Worm (Caenorhabditis elegans) whole organism, young adult: Measurements from ENCODE around the gene F54B11.9.

Source experiments
- B0261.1 ChIP-seq: sonication (generic microtip); optimal IDR thresholded peaks from 2 replicates; lab custom pipeline; 2016; ENCODE audit warnings: mild to moderate bottlenecking, missing genetic modification characterization, moderate library complexity, missing compliant biosample characterization
- D2030.7 ChIP-seq: fragments of 200-800 bp; sonication (Bioruptor generic); IDR thresholded peaks from 2 replicates; pipeline ENCODE4 v1.3.6; 2022; ENCODE audit warnings: missing genetic modification reagents, missing genetic modification characterization, missing compliant biosample characterization
- F37B4.10 ChIP-seq: fragments of 200-800 bp; sonication (Bioruptor generic); IDR thresholded peaks from 2 replicates; pipeline ENCODE4 v1.3.6; 2022; ENCODE audit warnings: missing genetic modification characterization, missing compliant biosample characterization
- F49E8.2 ChIP-seq: sonication (generic microtip); optimal IDR thresholded peaks from 3 replicates; lab custom pipeline; 2017; ENCODE audit warnings: missing genetic modification characterization, mild to moderate bottlenecking, missing compliant biosample characterization, antibody characterized with exemption, moderate library complexity; ENCODE audit not compliant: insufficient read depth
- F52B5.7 ChIP-seq: sonication (generic microtip); optimal IDR thresholded peaks from 2 replicates; lab custom pipeline; 2016; ENCODE audit warnings: mild to moderate bottlenecking, missing genetic modification characterization, missing compliant biosample characterization
- K12H6.12 ChIP-seq: fragments of 200-800 bp; sonication (Bioruptor generic); optimal IDR thresholded peaks from 2 replicates; lab custom pipeline; 2018; ENCODE audit warnings: mild to moderate bottlenecking, missing genetic modification characterization, missing compliant biosample characterization
- aptf-3 ChIP-seq: fragments of 200-800 bp; sonication (Bioruptor generic); IDR thresholded peaks from 2 replicates; pipeline ENCODE4 v1.3.6; 2022; ENCODE audit warnings: missing genetic modification characterization, missing compliant biosample characterization
- athp-1 ChIP-seq: sonication (generic microtip); optimal IDR thresholded peaks from 2 replicates; lab custom pipeline; 2017; ENCODE audit warnings: mild to moderate bottlenecking, missing genetic modification characterization, missing compliant biosample characterization
- cebp-1 ChIP-seq, 2 experiments: fragments of 200-800 bp in 1 of 2; sonication (Bioruptor generic) in 1 of 2; sonication (generic microtip) in 1 of 2; IDR thresholded peaks in 1 of 2; optimal IDR thresholded peaks in 1 of 2; 2 replicates each; pipeline versions ENCODE4 v1.3.6 to Lab custom; 2017 to 2022; ENCODE audit warnings: missing compliant biosample characterization in 2 of 2, missing genetic modification characterization in 2 of 2, mild to moderate bottlenecking in 1 of 2, missing genetic modification reagents in 1 of 2, moderate library complexity in 1 of 2
- ceh-58 ChIP-seq: fragments of 200-800 bp; sonication (Bioruptor generic); IDR thresholded peaks from 2 replicates; pipeline ENCODE4 v1.3.6; 2022; ENCODE audit warnings: missing genetic modification characterization, missing compliant biosample characterization
- die-1 ChIP-seq: sonication (generic microtip); optimal IDR thresholded peaks from 2 replicates; lab custom pipeline; 2016; ENCODE audit warnings: missing genotype, mild to moderate bottlenecking, missing genetic modification characterization, missing compliant biosample characterization
- dox-1 ChIP-seq: fragments of 200-800 bp; sonication (Bioruptor generic); IDR thresholded peaks from 2 replicates; pipeline ENCODE4 v1.3.6; 2022; ENCODE audit warnings: missing genetic modification reagents, missing genetic modification characterization, missing compliant biosample characterization
- him-1 ChIP-seq: sonication (generic microtip); optimal IDR thresholded peaks from 2 replicates; lab custom pipeline; 2016; ENCODE audit warnings: missing genotype, missing genetic modification reagents, missing genetic modification characterization, missing compliant biosample characterization
- hlh-12 ChIP-seq: sonication (generic microtip); optimal IDR thresholded peaks from 2 replicates; lab custom pipeline; 2016; ENCODE audit warnings: missing genetic modification characterization, missing compliant biosample characterization
- hmg-1.2 ChIP-seq: fragments of 200-800 bp; sonication (Bioruptor generic); IDR thresholded peaks from 2 replicates; pipeline ENCODE4 v1.3.6; 2022; ENCODE audit warnings: missing genetic modification reagents, missing genetic modification characterization, missing compliant biosample characterization
- lin-26 ChIP-seq: fragments of 200-800 bp; sonication (Bioruptor generic); IDR thresholded peaks from 2 replicates; pipeline ENCODE4 v1.3.6; 2022; ENCODE audit warnings: missing genetic modification reagents, missing genetic modification characterization, missing compliant biosample characterization
- madf-6 ChIP-seq: fragments of 200-800 bp; sonication (Bioruptor generic); IDR thresholded peaks from 2 replicates; pipeline ENCODE4 v1.3.6; 2022; ENCODE audit warnings: missing genetic modification reagents, missing genetic modification characterization, missing compliant biosample characterization
- nhr-80 ChIP-seq: sonication (generic microtip); optimal IDR thresholded peaks from 2 replicates; lab custom pipeline; 2016; ENCODE audit warnings: missing genetic modification characterization, missing compliant biosample characterization
- rpc-1 ChIP-seq, 2 experiments: fragments of 150-350 bp in 1 of 2; sonication (generic microtip) in 1 of 2; optimal IDR thresholded peaks; 2 replicates each; lab custom pipeline; 2014 to 2018; ENCODE audit warnings: missing biosample characterization in 1 of 2, missing genetic modification characterization in 1 of 2, missing genetic modification reagents in 1 of 2, missing genotype in 1 of 2
- snpc-1.1 ChIP-seq: sonication (generic microtip); optimal IDR thresholded peaks from 2 replicates; lab custom pipeline; 2017; ENCODE audit warnings: missing genetic modification characterization, mild to moderate bottlenecking, missing compliant biosample characterization, antibody characterized with exemption, moderate library complexity, missing genotype, missing genetic modification reagents; ENCODE audit not compliant: insufficient read depth
- snpc-1.3 ChIP-seq: sonication (generic microtip); optimal IDR thresholded peaks from 2 replicates; lab custom pipeline; 2017; ENCODE audit warnings: missing genetic modification characterization, mild to moderate bottlenecking, missing compliant biosample characterization, antibody characterized with exemption, moderate library complexity, missing genotype, missing genetic modification reagents; ENCODE audit not compliant: insufficient read depth
- snpc-4 ChIP-seq, 5 experiments: fragments of 150-350 bp in 1 of 5; sonication (generic microtip) in 4 of 5; optimal IDR thresholded peaks; 2 replicates each; lab custom pipeline; 2014 to 2018; ENCODE audit warnings: missing genetic modification characterization in 5 of 5, missing biosample characterization in 3 of 5, antibody characterized with exemption in 2 of 5, mild to moderate bottlenecking in 2 of 5, missing compliant biosample characterization in 2 of 5, missing genotype in 2 of 5, moderate library complexity in 2 of 5, missing genetic modification reagents in 1 of 5
- tbp1 ChIP-seq: fragments of 200-800 bp; sonication (Bioruptor generic); optimal IDR thresholded peaks from 2 replicates; lab custom pipeline; 2018; ENCODE audit warnings: mild to moderate bottlenecking, missing genetic modification characterization, missing compliant biosample characterization
- ztf-18 ChIP-seq: sonication (generic microtip); optimal IDR thresholded peaks from 2 replicates; lab custom pipeline; 2016; ENCODE audit warnings: missing genotype, mild to moderate bottlenecking, missing genetic modification characterization, missing compliant biosample characterization
- ztf-25 ChIP-seq: fragments of 200-800 bp; sonication (Bioruptor generic); IDR thresholded peaks from 2 replicates; pipeline ENCODE4 v1.3.6; 2022; ENCODE audit warnings: missing genetic modification reagents, missing genetic modification characterization, missing compliant biosample characterization

The F54B11.9 gene

DNA sequence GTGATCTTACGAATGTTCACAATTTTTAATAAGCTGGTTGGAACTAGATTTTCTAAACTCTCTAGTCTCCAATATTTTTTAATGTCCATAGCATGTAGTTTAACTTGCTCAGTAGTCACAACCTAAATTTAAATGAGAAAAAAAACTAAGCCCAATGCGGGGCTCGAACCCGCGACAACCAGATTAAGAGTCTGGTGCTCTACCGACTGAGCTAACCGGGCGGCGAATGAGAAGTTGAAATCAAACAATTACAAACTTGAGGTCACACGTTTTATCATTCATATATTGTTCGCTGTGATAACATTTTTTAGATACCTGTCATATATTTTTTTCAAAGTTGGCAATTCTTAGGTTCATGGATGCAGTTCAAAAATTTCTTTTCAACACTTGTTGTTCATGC, 50.4 kb downstream of the F54B11.9 start:
- TF ChIP-seq hlh-12 (tag; lab: Kevin White, UChicago) (peak; percentile 18), ztf-25 (GFP tag; lab: Robert Waterston, UW) (0 out of 2 replicates have a peak, but pooled peaks have one; percentile 39), dox-1 (GFP tag; lab: Robert Waterston, UW) (peak; percentile 41; the same call in 1 of the 2 replicates), hmg-1.2 (peak; percentile 60), snpc-1.3 (peak; percentile 37), D2030.7 (GFP tag; lab: Robert Waterston, UW) (peak; percentile 29; the same call in 1 of the 2 replicates), die-1 (tag; lab: Kevin White, UChicago) (peak; percentile 56), nhr-80 (tag; lab: Kevin White, UChicago) (peak; percentile 5), madf-6 (GFP tag; lab: Robert Waterston, UW) (0 out of 2 replicates have a peak, but pooled peaks have one; percentile 8), B0261.1 (tag; lab: Kevin White, UChicago) (peak; percentile 78), aptf-3 (no peak), snpc-1.1 (tag; lab: Kevin White, UChicago) (peak; percentile 40), lin-26 (GFP tag; lab: Robert Waterston, UW) (peak; percentile 76), F49E8.2 (tag; lab: Kevin White, UChicago) (peak; percentile 9), K12H6.12 (no peak), ztf-18 (peak; percentile 13), rpc-1 (optimal IDR thresholded peaks at IDR 0.05; lab: Kevin White, UChicago) (peak; percentile 68), rpc-1 (tag; optimal IDR thresholded peaks at IDR 0.05; lab: Kevin White, UChicago) (peak; percentile 85), ceh-58 (GFP tag; lab: Robert Waterston, UW) (no peak), him-1 (peak; percentile 55), snpc-4 (GFP tag; optimal IDR thresholded peaks at IDR 0.05; lab: Kevin White, UChicago) (no peak), snpc-4 (tag; optimal IDR thresholded peaks at IDR 0.05; lab: Kevin White, UChicago) (peak in 2 of 4 experiments; percentile 5 to 69), athp-1 (tag; lab: Kevin White, UChicago) (peak; percentile 2), F52B5.7 (tag; lab: Kevin White, UChicago) (no peak), tbp1 (GFP tag; lab: Kevin White, UChicago) (peak; percentile 91), cebp-1 (GFP tag; IDR thresholded peaks at IDR 0.05; lab: Robert Waterston, UW) (no peak), cebp-1 (tag; optimal IDR thresholded peaks at IDR 0.05; lab: Kevin White, UChicago) (peak; percentile 26), F37B4.10 (no peak)
